Worm (Caenorhabditis elegans) whole organism, L4 larva: ENCODE measurements around the gene dmd-4.

Source experiments
- D1046.2 ChIP-seq: fragments of 200-800 bp; sonication (Bioruptor generic); IDR thresholded peaks from 2 replicates; pipeline ENCODE4 v1.3.6; 2022; ENCODE audit warnings: missing genetic modification characterization, missing compliant biosample characterization
- F10B5.3 ChIP-seq: sonication (generic microtip); optimal IDR thresholded peaks from 2 replicates; lab custom pipeline; 2016; ENCODE audit warnings: mild to moderate bottlenecking, missing genetic modification characterization, missing compliant biosample characterization
- F37D6.2 ChIP-seq: sonication (generic microtip); optimal IDR thresholded peaks from 2 replicates; lab custom pipeline; 2016; ENCODE audit warnings: mild to moderate bottlenecking, missing genetic modification characterization, missing compliant biosample characterization
- F44E2.7 ChIP-seq: fragments of 200-800 bp; sonication (Bioruptor generic); IDR thresholded peaks from 2 replicates; pipeline ENCODE4 v2.1.2; 2022; ENCODE audit warnings: missing genetic modification characterization, missing compliant biosample characterization
- Y48G9A.11 ChIP-seq: fragments of 200-800 bp; sonication (Bioruptor generic); IDR thresholded peaks from 2 replicates; pipeline ENCODE4 v1.3.6; 2022; ENCODE audit warnings: missing genetic modification reagents, missing genetic modification characterization, missing compliant biosample characterization
- ama-1 ChIP-seq: fragments of 150-350 bp; optimal IDR thresholded peaks from 2 replicates; lab custom pipeline; 2014; ENCODE audit warnings: inconsistent platforms, mixed read lengths
- ceh-28 ChIP-seq: fragments of 150-350 bp; optimal IDR thresholded peaks from 2 replicates; lab custom pipeline; 2014; ENCODE audit warnings: missing biosample characterization, missing genetic modification reagents, missing genetic modification characterization
- ceh-32 ChIP-seq: sonication (generic microtip); optimal IDR thresholded peaks from 2 replicates; lab custom pipeline; 2016; ENCODE audit warnings: mild to moderate bottlenecking, missing genetic modification characterization, missing compliant biosample characterization; ENCODE audit not compliant: poor library complexity
- ceh-44 ChIP-seq: fragments of 200-800 bp; sonication (Bioruptor generic); IDR thresholded peaks from 2 replicates; pipeline ENCODE4 v1.3.6; 2022; ENCODE audit warnings: missing genetic modification reagents, missing genetic modification characterization, missing compliant biosample characterization
- ceh-62 ChIP-seq: sonication (generic microtip); optimal IDR thresholded peaks from 2 replicates; lab custom pipeline; 2017; ENCODE audit warnings: missing biosample characterization, missing genetic modification characterization
- ces-1 ChIP-seq: fragments of 150-350 bp; sonication (generic microtip); optimal IDR thresholded peaks from 4 replicates; lab custom pipeline; 2014; ENCODE audit warnings: missing biosample characterization, missing genetic modification reagents, missing genetic modification characterization
- cey-2 ChIP-seq: sonication (generic microtip); optimal IDR thresholded peaks from 3 replicates; lab custom pipeline; 2017; ENCODE audit warnings: missing genetic modification characterization, mild to moderate bottlenecking, missing compliant biosample characterization, antibody characterized with exemption, borderline replicate concordance; ENCODE audit not compliant: insufficient read depth
- daf-12 ChIP-seq: fragments of 150-350 bp; optimal IDR thresholded peaks from 2 replicates; lab custom pipeline; 2014; ENCODE audit warnings: missing biosample characterization, missing genetic modification reagents, missing genetic modification characterization
- daf-8 ChIP-seq: fragments of 200-800 bp; sonication (Bioruptor generic); IDR thresholded peaks from 2 replicates; pipeline ENCODE4 v1.3.6; 2022; ENCODE audit warnings: missing genetic modification characterization, missing compliant biosample characterization
- dmd-6 ChIP-seq: fragments of 200-800 bp; sonication (Bioruptor generic); IDR thresholded peaks from 2 replicates; pipeline ENCODE4 v1.3.6; 2022; ENCODE audit warnings: missing genetic modification reagents, missing genetic modification characterization, missing compliant biosample characterization
- dmd-8 ChIP-seq: fragments of 200-800 bp; sonication (Bioruptor generic); IDR thresholded peaks from 2 replicates; pipeline ENCODE4 v1.3.6; 2022; ENCODE audit warnings: missing genetic modification characterization, missing compliant biosample characterization
- duxl-1 ChIP-seq: sonication (generic microtip); optimal IDR thresholded peaks from 2 replicates; lab custom pipeline; 2016; ENCODE audit warnings: mild to moderate bottlenecking, missing genetic modification characterization, moderate library complexity, missing compliant biosample characterization; ENCODE audit not compliant: poor library complexity
- egl-27 ChIP-seq: sonication (generic microtip); optimal IDR thresholded peaks from 3 replicates; lab custom pipeline; 2017; ENCODE audit warnings: missing biosample characterization, missing genetic modification reagents, missing genetic modification characterization
- egl-43 ChIP-seq: fragments of 200-800 bp; sonication (Bioruptor generic); IDR thresholded peaks from 2 replicates; pipeline ENCODE4 v1.3.6; 2022; ENCODE audit warnings: missing genetic modification reagents, missing genetic modification characterization, missing compliant biosample characterization
- gei-8 ChIP-seq: fragments of 200-800 bp; sonication (Bioruptor generic); optimal IDR thresholded peaks from 2 replicates; lab custom pipeline; 2018; ENCODE audit warnings: mild to moderate bottlenecking, missing genetic modification characterization, missing compliant biosample characterization
- hif-1 ChIP-seq, 2 experiments: sonication (generic microtip); optimal IDR thresholded peaks; 2 replicates each; lab custom pipeline; 2016 to 2017; ENCODE audit warnings: missing compliant biosample characterization in 2 of 2, missing genetic modification characterization in 2 of 2, missing genetic modification reagents in 2 of 2, missing genotype in 2 of 2, mild to moderate bottlenecking in 1 of 2
- hlh-30 ChIP-seq: sonication (generic microtip); optimal IDR thresholded peaks from 2 replicates; lab custom pipeline; 2017; ENCODE audit warnings: antibody characterized with exemption, mild to moderate bottlenecking, missing genetic modification characterization, missing compliant biosample characterization; ENCODE audit not compliant: insufficient read depth
- hmg-1.1 ChIP-seq: fragments of 200-800 bp; sonication (Bioruptor generic); IDR thresholded peaks from 2 replicates; pipeline ENCODE4 v1.3.6; 2022; ENCODE audit warnings: missing genetic modification reagents, missing genetic modification characterization, missing compliant biosample characterization
- jun-1 ChIP-seq: fragments of 150-350 bp; optimal IDR thresholded peaks from 2 replicates; lab custom pipeline; 2014; ENCODE audit warnings: missing biosample characterization, missing genetic modification reagents, missing genetic modification characterization
- lim-7 ChIP-seq: fragments of 200-800 bp; sonication (Bioruptor generic); IDR thresholded peaks from 2 replicates; pipeline ENCODE4 v1.3.6; 2022; ENCODE audit warnings: missing genetic modification characterization, missing compliant biosample characterization
- lin-1 ChIP-seq: fragments of 200-800 bp; sonication (Bioruptor generic); IDR thresholded peaks from 2 replicates; pipeline ENCODE4 v1.3.6; 2022; ENCODE audit warnings: missing genetic modification reagents, missing genetic modification characterization, missing compliant biosample characterization
- lin-13 ChIP-seq: fragments of 150-350 bp; optimal IDR thresholded peaks from 2 replicates; lab custom pipeline; 2014; ENCODE audit warnings: missing biosample characterization, missing genetic modification reagents, missing genetic modification characterization
- lin-15B ChIP-seq: fragments of 150-350 bp; sonication (generic microtip); optimal IDR thresholded peaks from 3 replicates; lab custom pipeline; 2014; ENCODE audit warnings: missing biosample characterization, missing genetic modification characterization
- lin-38 ChIP-seq: fragments of 200-800 bp; sonication (Bioruptor generic); IDR thresholded peaks from 2 replicates; pipeline ENCODE4 v1.3.6; 2022; ENCODE audit warnings: missing genetic modification reagents, missing genetic modification characterization, missing compliant biosample characterization
- lir-3 ChIP-seq: sonication (generic microtip); optimal IDR thresholded peaks from 2 replicates; lab custom pipeline; 2016; ENCODE audit warnings: mild to moderate bottlenecking, missing genetic modification characterization, missing compliant biosample characterization
- mdt-29 ChIP-seq: fragments of 200-800 bp; sonication (Bioruptor generic); IDR thresholded peaks from 2 replicates; pipeline ENCODE4 v1.3.6; 2022; ENCODE audit warnings: missing genetic modification reagents, missing genetic modification characterization, missing compliant biosample characterization
- mep-1 ChIP-seq: fragments of 150-350 bp; sonication (generic microtip); optimal IDR thresholded peaks from 3 replicates; lab custom pipeline; 2014; ENCODE audit warnings: missing biosample characterization, missing genetic modification characterization
- mxl-2 ChIP-seq: fragments of 200-800 bp; sonication (Bioruptor generic); conservative IDR thresholded peaks from 2 replicates; pipeline ENCODE4 v1.3.6; 2022; ENCODE audit warnings: missing genetic modification reagents, missing genetic modification characterization, missing compliant biosample characterization
- nhr-102 ChIP-seq: sonication (generic microtip); optimal IDR thresholded peaks from 2 replicates; lab custom pipeline; 2016; ENCODE audit warnings: mild to moderate bottlenecking, missing genetic modification characterization, moderate library complexity, missing compliant biosample characterization
- nhr-11 ChIP-seq: fragments of 150-350 bp; optimal IDR thresholded peaks from 2 replicates; lab custom pipeline; 2014; ENCODE audit warnings: missing biosample characterization, missing genetic modification characterization
- nhr-41 ChIP-seq: fragments of 200-800 bp; sonication (Bioruptor generic); IDR thresholded peaks from 2 replicates; pipeline ENCODE4 v1.3.6; 2022; ENCODE audit warnings: missing genetic modification reagents, missing genetic modification characterization, missing compliant biosample characterization
- nhr-6 ChIP-seq: fragments of 150-350 bp; optimal IDR thresholded peaks from 2 replicates; lab custom pipeline; 2014; ENCODE audit warnings: missing biosample characterization, missing genetic modification characterization
- nhr-77 ChIP-seq: fragments of 150-350 bp; optimal IDR thresholded peaks from 2 replicates; lab custom pipeline; 2014; ENCODE audit warnings: missing biosample characterization, missing genetic modification characterization
- pqm-1 ChIP-seq: sonication (generic microtip); optimal IDR thresholded peaks from 2 replicates; lab custom pipeline; 2017; ENCODE audit warnings: missing biosample characterization, missing genetic modification characterization
- saeg-2 ChIP-seq: fragments of 200-800 bp; sonication (Bioruptor generic); IDR thresholded peaks from 2 replicates; pipeline ENCODE4 v1.3.6; 2022; ENCODE audit warnings: missing genetic modification reagents, missing genetic modification characterization, missing compliant biosample characterization
- sdz-12 ChIP-seq: fragments of 200-800 bp; sonication (Bioruptor generic); optimal IDR thresholded peaks from 2 replicates; lab custom pipeline; 2018; ENCODE audit warnings: mild to moderate bottlenecking, missing genetic modification characterization, missing compliant biosample characterization
- set-16 ChIP-seq: fragments of 200-800 bp; sonication (Bioruptor generic); IDR thresholded peaks from 2 replicates; pipeline ENCODE4 v1.3.6; 2022; ENCODE audit warnings: missing genetic modification reagents, missing genetic modification characterization, missing compliant biosample characterization
- snpc-4 ChIP-seq: fragments of 150-350 bp; optimal IDR thresholded peaks from 2 replicates; lab custom pipeline; 2014; ENCODE audit warnings: missing biosample characterization, missing genetic modification characterization
- spr-1 ChIP-seq: sonication (generic microtip); optimal IDR thresholded peaks from 2 replicates; lab custom pipeline; 2016; ENCODE audit warnings: mild to moderate bottlenecking, missing genetic modification characterization, missing compliant biosample characterization
- spr-3 ChIP-seq: fragments of 200-800 bp; sonication (Bioruptor generic); optimal IDR thresholded peaks from 2 replicates; lab custom pipeline; 2018; ENCODE audit warnings: mild to moderate bottlenecking, missing genetic modification characterization, missing compliant biosample characterization
- tra-1 ChIP-seq: fragments of 200-800 bp; sonication (Bioruptor generic); IDR thresholded peaks from 2 replicates; pipeline ENCODE4 v1.3.6; 2022; ENCODE audit warnings: missing genetic modification reagents, missing genetic modification characterization, missing compliant biosample characterization
- unc-39 ChIP-seq: sonication (generic microtip); optimal IDR thresholded peaks from 2 replicates; lab custom pipeline; 2017; ENCODE audit warnings: missing biosample characterization, missing genetic modification characterization
- zag-1 ChIP-seq: fragments of 150-350 bp; optimal IDR thresholded peaks from 2 replicates; lab custom pipeline; 2014; ENCODE audit warnings: missing biosample characterization, missing genetic modification characterization
- zfp-3 ChIP-seq: fragments of 200-800 bp; sonication (Bioruptor generic); conservative IDR thresholded peaks from 2 replicates; pipeline ENCODE4 v1.3.6; 2022; ENCODE audit warnings: missing genetic modification reagents, missing genetic modification characterization, missing compliant biosample characterization
- zip-11 ChIP-seq: fragments of 200-800 bp; sonication (Bioruptor generic); IDR thresholded peaks from 2 replicates; pipeline ENCODE4 v1.3.6; 2022; ENCODE audit warnings: missing genetic modification characterization, missing compliant biosample characterization

dmd-4 gene

DNA sequence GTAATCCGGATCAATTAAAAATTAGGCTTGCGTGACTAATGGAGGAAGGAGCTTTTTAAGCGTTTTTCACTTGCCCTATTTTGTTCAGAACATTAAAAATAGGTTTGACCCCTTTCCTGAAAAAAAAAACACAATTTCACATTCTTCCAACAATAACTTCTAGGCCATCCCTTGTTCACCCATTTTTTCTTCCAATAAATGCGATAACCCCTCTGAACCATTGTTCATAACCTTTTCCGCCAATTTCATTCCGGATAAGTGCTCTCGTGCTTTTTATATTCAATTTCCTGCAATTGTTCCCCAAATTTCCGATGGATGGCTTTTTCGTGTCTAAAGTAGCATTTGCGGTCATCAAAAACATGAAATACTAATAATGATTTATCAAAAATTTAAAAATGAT is 46.2 kb downstream of the dmd-4 start (continued):
- TF ChIP-seq ceh-28 (tag; lab: Kevin White, UChicago) (no peak), hlh-30 (peak; percentile 29), cey-2 (tag; lab: Kevin White, UChicago) (no peak), spr-1 (peak; percentile 34), hif-1 (tag; optimal IDR thresholded peaks at IDR 0.05; lab: Kevin White, UChicago) (no peak), mxl-2 (no peak), nhr-77 (tag; lab: Kevin White, UChicago) (no peak), lir-3 (tag; lab: Kevin White, UChicago) (peak; percentile 10), pqm-1 (tag; lab: Kevin White, UChicago) (no peak), D1046.2 (GFP tag; lab: Robert Waterston, UW) (no peak), lin-38 (GFP tag; lab: Robert Waterston, UW) (no peak), lim-7 (GFP tag; lab: Robert Waterston, UW) (0 out of 2 replicates have a peak, but pooled peaks have one; percentile 40), F44E2.7 (GFP tag; lab: Robert Waterston, UW) (0 out of 2 replicates have a peak, but pooled peaks have one; percentile 26), egl-27 (tag; lab: Kevin White, UChicago) (no peak), duxl-1 (tag; lab: Kevin White, UChicago) (no peak), set-16 (GFP tag; lab: Robert Waterston, UW) (no peak), nhr-6 (tag; lab: Kevin White, UChicago) (no peak), daf-8 (GFP tag; lab: Robert Waterston, UW) (no peak), gei-8 (GFP tag; lab: Kevin White, UChicago) (no peak), nhr-11 (tag; lab: Kevin White, UChicago) (no peak), daf-12 (tag; lab: Kevin White, UChicago) (no peak), lin-15B (no peak), Y48G9A.11 (GFP tag; lab: Robert Waterston, UW) (no peak), mep-1 (tag; lab: Kevin White, UChicago) (no peak), zag-1 (no peak), unc-39 (tag; lab: Kevin White, UChicago) (no peak), lin-13 (GFP tag; lab: Kevin White, UChicago) (no peak), ces-1 (no peak), lin-1 (GFP tag; lab: Robert Waterston, UW) (no peak), zip-11 (GFP tag; lab: Robert Waterston, UW) (no peak)

DNA sequence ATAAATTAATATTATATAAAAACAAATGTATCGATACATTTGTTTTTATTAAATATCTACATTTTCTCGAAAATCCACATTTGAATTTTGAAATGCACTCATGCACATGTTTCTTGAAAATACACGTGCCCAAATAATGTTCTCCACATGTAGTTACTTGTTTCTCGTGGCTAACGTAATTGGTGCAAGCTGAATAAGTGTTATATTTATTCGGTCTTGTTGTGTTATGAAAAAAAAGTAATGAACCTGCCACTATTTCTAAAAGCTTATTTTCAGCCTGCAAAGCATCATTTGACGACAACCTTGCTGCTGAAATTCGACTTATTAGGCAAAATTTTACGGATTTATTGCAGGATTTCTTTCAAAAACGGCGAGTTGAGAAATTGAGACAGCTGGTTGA is 48.3 kb downstream of the dmd-4 start:
- TF ChIP-seq lin-15B = no peak
- no peak for TF ChIP-seq mdt-29 (GFP tag; lab: Robert Waterston, UW)
- TF ChIP-seq tra-1 (GFP tag; lab: Robert Waterston, UW) = 0 out of 2 replicates have a peak, but pooled peaks have one; percentile 12
- no peak for TF ChIP-seq nhr-41 (GFP tag; lab: Robert Waterston, UW)
- TF ChIP-seq ceh-44 (GFP tag; lab: Robert Waterston, UW) = no peak
- TF ChIP-seq nhr-6 (tag; lab: Kevin White, UChicago) = peak; percentile 85
- peak; percentile 69 for TF ChIP-seq dmd-6 (GFP tag; lab: Robert Waterston, UW)
- TF ChIP-seq F10B5.3 (tag; lab: Kevin White, UChicago) = peak; percentile 87
- no peak for TF ChIP-seq lin-1 (GFP tag; lab: Robert Waterston, UW)
- no peak for TF ChIP-seq unc-39 (tag; lab: Kevin White, UChicago)
- TF ChIP-seq nhr-102 (tag; lab: Kevin White, UChicago) = peak; percentile 89
- TF ChIP-seq ceh-32 = no peak
- no peak for TF ChIP-seq dmd-8
- peak; percentile 84 for TF ChIP-seq F37D6.2
- no peak for TF ChIP-seq saeg-2 (GFP tag; lab: Robert Waterston, UW)
- TF ChIP-seq hmg-1.1 (GFP tag; lab: Robert Waterston, UW) = peak; percentile 86
- TF ChIP-seq sdz-12 (GFP tag; lab: Kevin White, UChicago) = no peak
- no peak for TF ChIP-seq spr-3
- TF ChIP-seq D1046.2 (GFP tag; lab: Robert Waterston, UW) = no peak
- TF ChIP-seq ces-1 = no peak
- TF ChIP-seq duxl-1 (tag; lab: Kevin White, UChicago) = peak; percentile 93
- TF ChIP-seq snpc-4 (tag; lab: Kevin White, UChicago) = no peak
- TF ChIP-seq jun-1 (tag; lab: Kevin White, UChicago) = peak; percentile 52
- no peak for TF ChIP-seq egl-43
- no peak for TF ChIP-seq ama-1
- TF ChIP-seq zfp-3 (GFP tag; lab: Robert Waterston, UW) = 0 out of 2 replicates have a peak, but pooled peaks have one; percentile 33
- TF ChIP-seq lir-3 (tag; lab: Kevin White, UChicago) = no peak
- no peak for TF ChIP-seq ceh-62 (tag; lab: Kevin White, UChicago)
